Worm (Caenorhabditis elegans) whole organism, young adult: ENCODE measurements around the gene C16C10.13.

Experiments
- B0019.2 ChIP-seq: fragments of 200-800 bp; sonication (Bioruptor generic); conservative IDR thresholded peaks from 2 replicates; pipeline ENCODE4 v1.3.6; 2022; ENCODE audit warnings: missing genetic modification reagents, missing genetic modification characterization, missing compliant biosample characterization
- C17E4.6 ChIP-seq: fragments of 200-800 bp; sonication (Bioruptor generic); IDR thresholded peaks from 2 replicates; pipeline ENCODE4 v1.3.6; 2022; ENCODE audit warnings: missing genetic modification reagents, missing genetic modification characterization, missing compliant biosample characterization
- F10E7.11 ChIP-seq: sonication (generic microtip); optimal IDR thresholded peaks from 2 replicates; lab custom pipeline; 2017; ENCODE audit warnings: mild to moderate bottlenecking, missing genetic modification characterization, moderate library complexity, missing compliant biosample characterization
- F39B2.1 ChIP-seq: fragments of 200-800 bp; sonication (Bioruptor generic); IDR thresholded peaks from 2 replicates; pipeline ENCODE4 v1.3.6; 2022; ENCODE audit warnings: missing genetic modification reagents, missing genetic modification characterization, missing compliant biosample characterization
- T26A5.8 ChIP-seq: sonication (generic microtip); optimal IDR thresholded peaks from 2 replicates; lab custom pipeline; 2016; ENCODE audit warnings: missing genetic modification characterization, missing compliant biosample characterization
- Y56A3A.18 ChIP-seq: fragments of 200-800 bp; sonication (Bioruptor generic); IDR thresholded peaks from 2 replicates; pipeline ENCODE4 v1.3.6; 2022; ENCODE audit warnings: missing genetic modification reagents, missing genetic modification characterization, missing compliant biosample characterization
- Y95B8A.8 ChIP-seq: fragments of 200-800 bp; sonication (Bioruptor generic); IDR thresholded peaks from 2 replicates; pipeline ENCODE4 v1.3.6; 2022; ENCODE audit warnings: missing genetic modification reagents, missing genetic modification characterization, missing compliant biosample characterization
- ZK185.1 ChIP-seq: sonication (generic microtip); optimal IDR thresholded peaks from 2 replicates; lab custom pipeline; 2016; ENCODE audit warnings: mild to moderate bottlenecking, missing genetic modification characterization, missing compliant biosample characterization; ENCODE audit not compliant: poor library complexity, severe bottlenecking
- ama-1 ChIP-seq, 3 experiments: fragments of 150-350 bp in 1 of 3; sonication (generic microtip) in 2 of 3; optimal IDR thresholded peaks; 2 replicates each; lab custom pipeline; 2014 to 2018; ENCODE audit warnings: missing biosample characterization in 2 of 3, missing genetic modification characterization in 2 of 3, missing genetic modification reagents in 2 of 3
- aptf-2 ChIP-seq: fragments of 200-800 bp; sonication (Bioruptor generic); conservative IDR thresholded peaks from 2 replicates; pipeline ENCODE4 v1.3.6; 2022; ENCODE audit warnings: missing genetic modification reagents, missing genetic modification characterization, missing compliant biosample characterization
- attf-6 ChIP-seq: fragments of 200-800 bp; sonication (Bioruptor generic); IDR thresholded peaks from 2 replicates; pipeline ENCODE4 v1.3.6; 2022; ENCODE audit warnings: missing genetic modification reagents, missing genetic modification characterization, missing compliant biosample characterization
- bed-1 ChIP-seq: fragments of 200-800 bp; sonication (Bioruptor generic); IDR thresholded peaks from 2 replicates; pipeline ENCODE4 v1.3.6; 2022; ENCODE audit warnings: missing genetic modification reagents, missing genetic modification characterization, missing compliant biosample characterization
- ceh-91 ChIP-seq: fragments of 200-800 bp; sonication (Bioruptor generic); IDR thresholded peaks from 2 replicates; pipeline ENCODE4 v1.3.6; 2022; ENCODE audit warnings: missing genetic modification reagents, missing genetic modification characterization, missing compliant biosample characterization
- dox-1 ChIP-seq: fragments of 200-800 bp; sonication (Bioruptor generic); IDR thresholded peaks from 2 replicates; pipeline ENCODE4 v1.3.6; 2022; ENCODE audit warnings: missing genetic modification reagents, missing genetic modification characterization, missing compliant biosample characterization
- egl-18 ChIP-seq: fragments of 200-800 bp; sonication (Bioruptor generic); IDR thresholded peaks from 2 replicates; pipeline ENCODE4 v1.3.6; 2022; ENCODE audit warnings: missing genetic modification reagents, missing genetic modification characterization, missing compliant biosample characterization
- egrh-3 ChIP-seq: fragments of 200-800 bp; sonication (Bioruptor generic); IDR thresholded peaks from 2 replicates; pipeline ENCODE4 v1.3.6; 2022; ENCODE audit warnings: missing genetic modification reagents, missing genetic modification characterization, missing compliant biosample characterization
- him-1 ChIP-seq: sonication (generic microtip); optimal IDR thresholded peaks from 2 replicates; lab custom pipeline; 2016; ENCODE audit warnings: missing genotype, missing genetic modification reagents, missing genetic modification characterization, missing compliant biosample characterization
- hmg-1.2 ChIP-seq: fragments of 200-800 bp; sonication (Bioruptor generic); IDR thresholded peaks from 2 replicates; pipeline ENCODE4 v1.3.6; 2022; ENCODE audit warnings: missing genetic modification reagents, missing genetic modification characterization, missing compliant biosample characterization
- hsf-1 ChIP-seq: fragments of 200-800 bp; sonication (Bioruptor generic); IDR thresholded peaks from 2 replicates; pipeline ENCODE4 v1.3.6; 2022; ENCODE audit warnings: missing genetic modification reagents, missing genetic modification characterization, missing compliant biosample characterization
- lin-54 ChIP-seq: fragments of 200-800 bp; sonication (Bioruptor generic); optimal IDR thresholded peaks from 2 replicates; lab custom pipeline; 2018; ENCODE audit warnings: mild to moderate bottlenecking, missing genetic modification characterization, missing compliant biosample characterization
- madf-6 ChIP-seq: fragments of 200-800 bp; sonication (Bioruptor generic); IDR thresholded peaks from 2 replicates; pipeline ENCODE4 v1.3.6; 2022; ENCODE audit warnings: missing genetic modification reagents, missing genetic modification characterization, missing compliant biosample characterization
- madf-8 ChIP-seq: fragments of 200-800 bp; sonication (Bioruptor generic); conservative IDR thresholded peaks from 2 replicates; pipeline ENCODE4 v1.3.6; 2022; ENCODE audit warnings: missing genetic modification reagents, missing genetic modification characterization, missing compliant biosample characterization
- mel-28 ChIP-seq: sonication (generic microtip); optimal IDR thresholded peaks from 2 replicates; lab custom pipeline; 2016; ENCODE audit warnings: borderline replicate concordance, mild to moderate bottlenecking, missing genetic modification characterization, missing compliant biosample characterization
- nfyb-1 ChIP-seq: fragments of 200-800 bp; sonication (Bioruptor generic); IDR thresholded peaks from 2 replicates; pipeline ENCODE4 v1.3.6; 2022; ENCODE audit warnings: missing genetic modification reagents, missing genetic modification characterization, missing compliant biosample characterization
- nhr-120 ChIP-seq: fragments of 200-800 bp; sonication (Bioruptor generic); IDR thresholded peaks from 2 replicates; pipeline ENCODE4 v1.3.6; 2022; ENCODE audit warnings: missing genetic modification characterization, missing compliant biosample characterization
- nhr-80 ChIP-seq: sonication (generic microtip); optimal IDR thresholded peaks from 2 replicates; lab custom pipeline; 2016; ENCODE audit warnings: missing genetic modification characterization, missing compliant biosample characterization
- nhr-90 ChIP-seq: sonication (generic microtip); optimal IDR thresholded peaks from 2 replicates; lab custom pipeline; 2016; ENCODE audit warnings: missing genotype, mild to moderate bottlenecking, missing genetic modification characterization, missing compliant biosample characterization
- rec-8 ChIP-seq, 2 experiments: sonication (generic microtip); optimal IDR thresholded peaks; 2 replicates each; lab custom pipeline; 2016; ENCODE audit warnings: mild to moderate bottlenecking in 2 of 2, missing genetic modification characterization in 2 of 2, missing genetic modification reagents in 2 of 2, missing genotype in 2 of 2, missing biosample characterization in 1 of 2, missing compliant biosample characterization in 1 of 2, moderate library complexity in 1 of 2
- repo-1 ChIP-seq: sonication (generic microtip); optimal IDR thresholded peaks from 2 replicates; lab custom pipeline; 2017; ENCODE audit warnings: mild to moderate bottlenecking, missing genetic modification characterization, missing compliant biosample characterization
- sdz-38 ChIP-seq: sonication (generic microtip); optimal IDR thresholded peaks from 2 replicates; lab custom pipeline; 2016; ENCODE audit warnings: missing genotype, missing genetic modification characterization, missing compliant biosample characterization
- somi-1 ChIP-seq: fragments of 200-800 bp; sonication (Bioruptor generic); optimal IDR thresholded peaks from 2 replicates; lab custom pipeline; 2018; ENCODE audit warnings: mild to moderate bottlenecking, missing genetic modification characterization, missing compliant biosample characterization
- zim-3 ChIP-seq: sonication (generic microtip); optimal IDR thresholded peaks from 2 replicates; lab custom pipeline; 2017; ENCODE audit warnings: mild to moderate bottlenecking, missing genetic modification characterization, moderate library complexity, missing compliant biosample characterization
- ztf-22 ChIP-seq: fragments of 200-800 bp; sonication (Bioruptor generic); optimal IDR thresholded peaks from 2 replicates; lab custom pipeline; 2018; ENCODE audit warnings: mild to moderate bottlenecking, missing genetic modification characterization, moderate library complexity, missing compliant biosample characterization
- ztf-6 ChIP-seq: fragments of 200-800 bp; sonication (Bioruptor generic); IDR thresholded peaks from 2 replicates; pipeline ENCODE4 v1.3.6; 2022; ENCODE audit warnings: missing genetic modification reagents, missing genetic modification characterization, missing compliant biosample characterization

The C16C10.13 gene

ce11 chrIII:4208210-4208609, 32.0 kb downstream of the C16C10.13 start (continued):
- TF ChIP-seq egl-18 (GFP tag; lab: Robert Waterston, UW) = no peak
- TF ChIP-seq attf-6 = 0 out of 2 replicates have a peak, but pooled peaks have one; percentile 45
- TF ChIP-seq Y56A3A.18 = no peak
- no peak for TF ChIP-seq ama-1 (optimal IDR thresholded peaks at IDR 0.05; lab: Kevin White, UChicago)
- peak in 1 of 2 experiments; percentile 22 for TF ChIP-seq ama-1 (GFP tag; optimal IDR thresholded peaks at IDR 0.05; lab: Kevin White, UChicago)
- no peak for TF ChIP-seq egrh-3 (GFP tag; lab: Robert Waterston, UW)
- TF ChIP-seq ztf-6 (GFP tag; lab: Robert Waterston, UW) = no peak
- TF ChIP-seq somi-1 (GFP tag; lab: Kevin White, UChicago) = no peak
- TF ChIP-seq F10E7.11 (tag; lab: Kevin White, UChicago) = no peak
- TF ChIP-seq madf-6 (GFP tag; lab: Robert Waterston, UW) = peak; percentile 40; the same call in 1 of the 2 replicates
- no peak for TF ChIP-seq repo-1 (tag; lab: Kevin White, UChicago)

DNA sequence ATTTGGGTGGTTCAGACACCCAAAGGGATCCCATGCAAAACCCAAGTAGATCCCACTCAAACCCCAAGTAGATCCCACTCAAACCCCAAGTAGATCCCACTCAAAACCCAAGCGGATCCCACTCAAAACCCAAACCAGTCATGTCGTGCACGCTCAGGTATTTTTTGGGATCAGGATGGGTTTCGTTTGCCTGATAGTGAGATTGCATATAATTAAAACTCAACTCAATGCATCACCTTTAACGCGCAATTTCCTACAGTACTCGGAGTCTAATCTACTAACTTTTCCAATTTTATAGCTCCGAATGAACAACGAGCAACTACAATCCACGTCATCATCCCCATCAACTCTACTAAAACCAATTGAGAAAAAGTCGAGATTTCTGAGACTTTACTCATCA, 32.9 kb downstream of the C16C10.13 start, which contains the start of gene phlp-2:
TSS of gene phlp-2 (plus strand) at position 301 of the 400 bp plus-strand sequence.
- TF ChIP-seq madf-8 = no peak
- no peak for TF ChIP-seq zim-3 (tag; lab: Kevin White, UChicago)
- TF ChIP-seq hmg-1.2 (GFP tag; lab: Robert Waterston, UW) = no peak
- 0 out of 2 replicates have a peak, but pooled peaks have one; percentile 19 for TF ChIP-seq nfyb-1 (GFP tag; lab: Robert Waterston, UW)
- TF ChIP-seq dox-1 = no peak
- TF ChIP-seq ZK185.1 (tag; lab: Kevin White, UChicago) = no peak
- no peak for TF ChIP-seq nhr-90 (tag; lab: Kevin White, UChicago)
- no peak for TF ChIP-seq B0019.2 (GFP tag; lab: Robert Waterston, UW)

DNA sequence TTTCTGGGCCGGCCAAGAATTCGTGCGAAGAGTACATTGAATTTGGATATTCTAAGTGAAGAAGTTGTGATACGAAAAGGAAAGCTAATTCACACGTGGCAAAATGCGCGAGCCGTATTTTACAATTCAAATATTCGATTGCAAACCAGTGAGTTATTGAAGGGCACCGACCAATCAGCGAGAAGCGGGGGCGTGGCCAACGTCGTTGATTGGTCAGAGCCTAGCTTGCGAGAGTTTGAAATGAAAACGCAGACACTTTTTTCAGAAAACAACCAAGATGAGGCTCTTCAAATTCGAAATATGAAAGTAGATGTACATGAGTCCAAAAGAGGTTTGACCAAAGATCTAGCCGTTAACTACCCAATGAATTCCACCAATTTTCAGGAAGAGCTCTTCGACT, 34.4 kb downstream of the C16C10.13 start:
- TF ChIP-seq ztf-22 (GFP tag; lab: Kevin White, UChicago) (no peak), lin-54 (GFP tag; lab: Kevin White, UChicago) (no peak), C17E4.6 (GFP tag; lab: Robert Waterston, UW) (no peak), nfyb-1 (GFP tag; lab: Robert Waterston, UW) (peak; percentile 94), Y95B8A.8 (no peak)

DNA sequence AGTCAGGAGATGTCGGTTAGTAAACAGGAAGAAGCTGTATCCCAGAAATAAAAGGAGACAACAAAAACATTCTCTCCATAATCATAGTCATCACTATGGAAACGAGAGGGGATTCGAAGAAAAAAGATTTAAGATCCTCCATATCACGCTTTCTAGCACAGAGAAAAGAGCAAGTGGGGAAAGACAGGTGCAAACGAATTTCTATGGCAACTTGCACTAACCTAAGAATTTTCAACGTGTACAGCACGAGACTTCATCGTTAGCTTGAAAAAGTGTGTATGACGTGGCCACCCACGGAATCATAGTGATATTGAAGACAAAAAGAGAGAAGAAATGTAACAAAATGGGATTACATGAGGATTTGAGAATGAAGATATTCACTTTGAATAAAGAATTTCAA, 44.6 kb downstream of the C16C10.13 start:
- TF ChIP-seq egl-18 (GFP tag; lab: Robert Waterston, UW) (no peak), egrh-3 (GFP tag; lab: Robert Waterston, UW) (no peak), sdz-38 (tag; lab: Kevin White, UChicago) (no peak), bed-1 (GFP tag; lab: Robert Waterston, UW) (no peak), hsf-1 (GFP tag; lab: Robert Waterston, UW) (no peak), rec-8 (tag; optimal IDR thresholded peaks at IDR 0.05; lab: Kevin White, UChicago) (no peak), nhr-90 (tag; lab: Kevin White, UChicago) (no peak), F39B2.1 (GFP tag; lab: Robert Waterston, UW) (no peak), ztf-6 (GFP tag; lab: Robert Waterston, UW) (no peak), aptf-2 (GFP tag; lab: Robert Waterston, UW) (no peak), T26A5.8 (tag; lab: Kevin White, UChicago) (no peak), nfyb-1 (GFP tag; lab: Robert Waterston, UW) (no peak), nhr-120 (GFP tag; lab: Robert Waterston, UW) (no peak), him-1 (tag; lab: Kevin White, UChicago) (no peak), mel-28 (tag; lab: Kevin White, UChicago) (no peak), ceh-91 (GFP tag; lab: Robert Waterston, UW) (no peak), nhr-80 (no peak)
